Fruit fly (Drosophila melanogaster): ENCODE measurements around the gene Cpr97Eb.

The Cpr97Eb gene

DNA sequence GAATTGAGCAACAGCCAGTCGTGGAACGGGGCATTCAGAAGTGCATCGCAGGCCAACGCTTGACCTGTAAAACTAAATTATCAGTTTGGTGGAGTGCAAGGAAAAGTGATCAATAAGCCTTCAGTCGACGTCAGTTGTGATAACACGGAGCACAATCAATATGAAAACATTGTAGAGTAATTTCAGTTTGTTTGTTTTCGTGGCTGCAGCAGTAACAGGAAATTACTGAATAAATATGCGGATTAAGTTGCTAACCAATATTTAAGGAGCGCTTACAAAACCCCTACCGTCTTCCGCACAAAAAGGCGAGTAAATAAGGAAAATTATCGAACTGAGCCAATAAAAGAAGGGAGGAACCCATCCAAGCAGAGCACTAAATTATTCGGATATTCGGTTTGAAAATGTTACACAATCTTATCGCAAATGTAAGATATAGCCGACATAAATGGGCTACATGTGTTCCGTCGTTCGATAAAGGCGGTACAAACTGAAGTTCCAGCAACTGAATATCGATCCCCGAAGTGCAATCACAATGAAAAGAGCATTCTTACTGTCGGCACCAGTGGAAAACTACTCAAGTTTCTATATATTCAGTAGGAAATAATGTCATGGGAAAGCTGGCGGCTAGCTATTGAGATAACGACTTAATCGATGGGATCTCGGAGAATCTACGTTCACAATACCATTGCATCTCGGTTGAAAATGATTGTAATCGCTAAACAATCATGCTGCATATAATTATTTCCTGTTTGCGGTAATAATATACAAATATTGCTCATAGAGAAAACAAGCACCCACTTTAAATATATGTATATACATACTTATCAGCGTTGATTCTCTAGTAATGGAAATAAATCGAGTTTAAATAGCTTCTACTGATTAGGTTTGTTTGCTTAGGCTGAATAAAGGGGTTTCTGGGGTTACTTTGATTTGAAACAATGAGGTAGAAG, 45.0 kb upstream of the Cpr97Eb start (continued):
- peak; percentile 25 for TF ChIP-seq her (GFP tag; optimal IDR thresholded peaks at IDR 0.05)
- TF ChIP-seq HLH3B (GFP tag; IDR thresholded peaks at IDR 0.05) = peak; percentile 54; the same call in 1 of the 2 replicates
- peak; percentile 40 for TF ChIP-seq psq (GFP tag; optimal IDR thresholded peaks at IDR 0.05)
- peak; percentile 41 for TF ChIP-seq CG10431 (GFP tag; optimal IDR thresholded peaks at IDR 0.05)
- TF ChIP-seq disco-r (GFP tag; optimal IDR thresholded peaks at IDR 0.05) = peak; percentile 9
- peak; percentile 20 for TF ChIP-seq CG3281 (GFP tag; optimal IDR thresholded peaks at IDR 0.05)
- TF ChIP-seq gfzf (GFP tag; optimal IDR thresholded peaks at IDR 0.05) = no peak
- peak; percentile 7 for TF ChIP-seq Fer1 (GFP tag; optimal IDR thresholded peaks at IDR 0.05)
- TF ChIP-seq Dll (GFP tag; IDR thresholded peaks at IDR 0.05; ENCODE audit: partially characterized antibody) = no peak
- TF ChIP-seq CG14050 (GFP tag; IDR thresholded peaks at IDR 0.05) = 0 out of 3 replicates have a peak, but pooled peaks have one; percentile 29
- TF ChIP-seq CG8089 (GFP tag; optimal IDR thresholded peaks at IDR 0.05) = peak; percentile 77
- TF ChIP-seq ato (GFP tag; IDR thresholded peaks at IDR 0.05; ENCODE audit: partially characterized antibody) = no peak
- TF ChIP-seq CG1647 (GFP tag; optimal IDR thresholded peaks at IDR 0.05) = peak; percentile 33
- peak; percentile 44; the same call in 1 of the 2 replicates for TF ChIP-seq lmd (GFP tag; IDR thresholded peaks at IDR 0.05)
- TF ChIP-seq Antp (GFP tag; optimal IDR thresholded peaks at IDR 0.05) = peak; percentile 24
- peak; percentile 63 for TF ChIP-seq CG14965 (GFP tag; optimal IDR thresholded peaks at IDR 0.05; ENCODE audit: borderline replicate concordance)
- TF ChIP-seq CG18011 (GFP tag; optimal IDR thresholded peaks at IDR 0.05) = peak; percentile 8
- peak in 1 of 2 experiments; percentile 55 for TF ChIP-seq Hr78 (GFP tag; optimal IDR thresholded peaks at IDR 0.05)
- peak; percentile 27 for TF ChIP-seq nmo (GFP tag; optimal IDR thresholded peaks at IDR 0.05)
- TF ChIP-seq CHES-1-like (GFP tag; optimal IDR thresholded peaks at IDR 0.05) = peak; percentile 50
- no peak for TF ChIP-seq HLHmδ (GFP tag; optimal IDR thresholded peaks at IDR 0.05)
- peak; percentile 54 for TF ChIP-seq CG3838 (GFP tag; optimal IDR thresholded peaks at IDR 0.05)
- peak; percentile 70 for TF ChIP-seq bab2 (GFP tag; optimal IDR thresholded peaks at IDR 0.05)
- peak; percentile 58 for TF ChIP-seq Bteb2 (GFP tag; optimal IDR thresholded peaks at IDR 0.05)
- no peak for TF ChIP-seq Adf1 (GFP tag; IDR thresholded peaks at IDR 0.05)
- TF ChIP-seq HHEX (GFP tag; optimal IDR thresholded peaks at IDR 0.05) = peak; percentile 69
- TF ChIP-seq fd102C (GFP tag; optimal IDR thresholded peaks at IDR 0.05) = peak; percentile 94
- TF ChIP-seq CG2875 (GFP tag; optimal IDR thresholded peaks at IDR 0.05) = peak; percentile 83
- peak; percentile 22 for TF ChIP-seq CG10565 (GFP tag; optimal IDR thresholded peaks at IDR 0.05)
- TF ChIP-seq CG6854 (GFP tag; optimal IDR thresholded peaks at IDR 0.05) = no peak
- peak; percentile 53; the same call in 1 of the 2 replicates for TF ChIP-seq E2f1 (GFP tag; IDR thresholded peaks at IDR 0.05)
- TF ChIP-seq CG4730 (GFP tag; IDR thresholded peaks at IDR 0.05) = 0 out of 2 replicates have a peak, but pooled peaks have one; percentile 9
- TF ChIP-seq org-1 (GFP tag; optimal IDR thresholded peaks at IDR 0.05) = peak; percentile 77
- TF ChIP-seq az2 (GFP tag; optimal IDR thresholded peaks at IDR 0.05) = peak; percentile 35
- TF ChIP-seq CG13624 (GFP tag; optimal IDR thresholded peaks at IDR 0.05) = peak; percentile 30
- TF ChIP-seq BtbVII (GFP tag; optimal IDR thresholded peaks at IDR 0.05) = peak; percentile 71
- TF ChIP-seq CG12769 (tag; optimal IDR thresholded peaks at IDR 0.05) = no peak
- peak; percentile 14 for TF ChIP-seq CG16815 (GFP tag; optimal IDR thresholded peaks at IDR 0.05)
- TF ChIP-seq run (tag; optimal IDR thresholded peaks at IDR 0.05) = peak; percentile 30
- peak; percentile 46 for TF ChIP-seq CG12659 (GFP tag; optimal IDR thresholded peaks at IDR 0.05)
- TF ChIP-seq CG5180 (GFP tag; optimal IDR thresholded peaks at IDR 0.05) = peak; percentile 69
- no peak for TF ChIP-seq jigr1 (GFP tag; IDR thresholded peaks at IDR 0.05)
- no peak for TF ChIP-seq Poxn (GFP tag; IDR thresholded peaks at IDR 0.05)
- TF ChIP-seq Asciz (GFP tag; optimal IDR thresholded peaks at IDR 0.05) = peak; percentile 89
- TF ChIP-seq btn (GFP tag; optimal IDR thresholded peaks at IDR 0.05) = peak; percentile 56
- TF ChIP-seq CG7745 (tag; optimal IDR thresholded peaks at IDR 0.05) = peak; percentile 85
- TF ChIP-seq Six4 (GFP tag; optimal IDR thresholded peaks at IDR 0.05) = peak; percentile 51
